Fruit fly (Drosophila melanogaster) whole organism, adult: ENCODE measurements around the gene CG32119.

ENCODE experiments used
- CG11617 ChIP-seq: fragments of 200-800 bp; sonication (Bioruptor generic); optimal IDR thresholded peaks from 2 replicates; lab custom pipeline; 2017; ENCODE audit warnings: mild to moderate bottlenecking, missing biosample characterization, missing genetic modification reagents, missing genetic modification characterization
- CG12768 ChIP-seq: fragments of 200-800 bp; sonication (Bioruptor generic); optimal IDR thresholded peaks from 2 replicates; lab custom pipeline; 2017; ENCODE audit warnings: missing biosample characterization, missing genetic modification characterization, mild to moderate bottlenecking, moderate library complexity, missing genetic modification reagents
- CG14711 ChIP-seq: fragments of 200-800 bp; sonication (Bioruptor generic); optimal IDR thresholded peaks from 2 replicates; lab custom pipeline; 2018; ENCODE audit warnings: missing biosample characterization, mild to moderate bottlenecking, missing genetic modification characterization, moderate library complexity
- CG1620 ChIP-seq: fragments of 200-800 bp; sonication (Bioruptor generic); optimal IDR thresholded peaks from 2 replicates; lab custom pipeline; 2016; ENCODE audit warnings: missing biosample characterization, missing genetic modification characterization
- CG33017 ChIP-seq: fragments of 200-800 bp; sonication (Bioruptor generic); optimal IDR thresholded peaks from 2 replicates; lab custom pipeline; 2018; ENCODE audit warnings: missing biosample characterization, mild to moderate bottlenecking, missing genetic modification characterization, moderate library complexity
- CG5204 ChIP-seq: fragments of 200-800 bp; sonication (Bioruptor generic); optimal IDR thresholded peaks from 2 replicates; lab custom pipeline; 2016; ENCODE audit warnings: missing biosample characterization, missing genetic modification characterization
- CG7045 ChIP-seq: fragments of 200-800 bp; sonication (Bioruptor generic); optimal IDR thresholded peaks from 2 replicates; lab custom pipeline; 2017; ENCODE audit warnings: missing biosample characterization, mild to moderate bottlenecking, missing genetic modification characterization
- CG7101 ChIP-seq: fragments of 200-800 bp; sonication (Bioruptor generic); optimal IDR thresholded peaks from 2 replicates; lab custom pipeline; 2018; ENCODE audit warnings: missing biosample characterization, mild to moderate bottlenecking, missing genetic modification characterization, moderate library complexity
- Clk ChIP-seq: fragments of 200-800 bp; sonication (Bioruptor generic); optimal IDR thresholded peaks from 2 replicates; lab custom pipeline; 2017; ENCODE audit warnings: missing biosample characterization, missing genetic modification characterization
- Crg-1 ChIP-seq: fragments of 200-800 bp; sonication (Bioruptor generic); optimal IDR thresholded peaks from 2 replicates; lab custom pipeline; 2016; ENCODE audit warnings: missing biosample characterization, missing genetic modification characterization
- Hr96 ChIP-seq: fragments of 200-800 bp; sonication (Bioruptor generic); optimal IDR thresholded peaks from 2 replicates; lab custom pipeline; 2016; ENCODE audit warnings: missing biosample characterization, missing genetic modification characterization
- Mnt ChIP-seq: fragments of 200-800 bp; sonication (Bioruptor generic); optimal IDR thresholded peaks from 2 replicates; lab custom pipeline; 2016; ENCODE audit warnings: missing biosample characterization, mild to moderate bottlenecking, missing genetic modification characterization
- bab1 ChIP-seq: fragments of 200-800 bp; sonication (Bioruptor generic); optimal IDR thresholded peaks from 3 replicates; lab custom pipeline; 2019; ENCODE audit warnings: missing biosample characterization, mild to moderate bottlenecking, missing genetic modification characterization, moderate library complexity
- cic ChIP-seq: fragments of 200-800 bp; sonication (Bioruptor generic); optimal IDR thresholded peaks from 2 replicates; lab custom pipeline; 2017; ENCODE audit warnings: missing biosample characterization, mild to moderate bottlenecking, missing genetic modification characterization, moderate library complexity
- cnc ChIP-seq, 2 experiments: fragments of >200 bp; optimal IDR thresholded peaks; 2 replicates each; lab custom pipeline; 2017
- kay ChIP-seq: fragments of 200-800 bp; sonication (Bioruptor generic); peaks from one replicate; lab custom pipeline; 2016; ENCODE audit warnings: missing biosample characterization, missing genetic modification characterization, borderline replicate concordance
- ovo ChIP-seq: fragments of 200-800 bp; sonication (Bioruptor generic); optimal IDR thresholded peaks from 2 replicates; lab custom pipeline; 2016; ENCODE audit warnings: missing biosample characterization, missing genetic modification characterization
- pad ChIP-seq: fragments of 200-800 bp; sonication (Bioruptor generic); optimal IDR thresholded peaks from 3 replicates; lab custom pipeline; 2017; ENCODE audit warnings: missing biosample characterization, missing genetic modification characterization, mild to moderate bottlenecking, moderate library complexity, missing genetic modification reagents
- tj ChIP-seq: fragments of 200-800 bp; sonication (Bioruptor generic); optimal IDR thresholded peaks from 3 replicates; lab custom pipeline; 2017; ENCODE audit warnings: missing biosample characterization, mild to moderate bottlenecking, missing genetic modification characterization, moderate library complexity
- toe ChIP-seq: fragments of 200-800 bp; sonication (Bioruptor generic); optimal IDR thresholded peaks from 2 replicates; lab custom pipeline; 2016; ENCODE audit warnings: missing biosample characterization, missing genetic modification characterization

The CG32119 gene

dm6 chr3L:13244181-13244580, 4.3 kb downstream of the CG32119 start:
- TF ChIP-seq pad (GFP tag; lab: Kevin White, UChicago) (no peak), kay (no peak), cnc (optimal IDR thresholded peaks at IDR 0.05; lab: Kevin White, UChicago) (no peak), CG7045 (GFP tag; lab: Kevin White, UChicago) (no peak), cic (GFP tag; lab: Kevin White, UChicago) (no peak), bab1 (GFP tag; lab: Kevin White, UChicago) (no peak), tj (GFP tag; lab: Kevin White, UChicago) (no peak), Mnt (GFP tag; lab: Kevin White, UChicago) (no peak), CG33017 (tag; lab: Kevin White, UChicago) (no peak), ovo (no peak)

dm6 chr3L:13237056-13237455, 11.4 kb downstream of the CG32119 start:
- no peak for TF ChIP-seq CG14711 (tag; lab: Kevin White, UChicago)
- peak; percentile 6 for TF ChIP-seq bab1 (GFP tag; lab: Kevin White, UChicago)

dm6 chr3L:13236646-13237045, 11.9 kb downstream of the CG32119 start:
- TF ChIP-seq bab1 (GFP tag; lab: Kevin White, UChicago) (no peak), CG14711 (tag; lab: Kevin White, UChicago) (peak; percentile 50), CG1620 (GFP tag; lab: Kevin White, UChicago) (peak; percentile 67), Mnt (GFP tag; lab: Kevin White, UChicago) (peak; percentile 50), CG7101 (peak; percentile 78), cic (GFP tag; lab: Kevin White, UChicago) (peak; percentile 52), CG5204 (GFP tag; lab: Kevin White, UChicago) (peak; percentile 62), CG11617 (GFP tag; lab: Kevin White, UChicago) (peak; percentile 75), Clk (GFP tag; lab: Kevin White, UChicago) (peak; percentile 60), cnc (optimal IDR thresholded peaks at IDR 0.05; lab: Kevin White, UChicago) (no peak), pad (GFP tag; lab: Kevin White, UChicago) (peak; percentile 54), CG12768 (GFP tag; lab: Kevin White, UChicago) (peak; percentile 79), Crg-1 (peak; percentile 85), kay (peak; percentile 92), toe (GFP tag; lab: Kevin White, UChicago) (peak; percentile 57), CG7045 (GFP tag; lab: Kevin White, UChicago) (peak; percentile 83), tj (GFP tag; lab: Kevin White, UChicago) (peak; percentile 94), Hr96 (peak; percentile 62), ovo (peak; percentile 89), CG33017 (tag; lab: Kevin White, UChicago) (peak; percentile 56)

- TF ChIP-seq kay: peak; percentile 16
- TF ChIP-seq CG7045 (GFP tag; lab: Kevin White, UChicago): no peak
- no peak for TF ChIP-seq Mnt (GFP tag; lab: Kevin White, UChicago)
Measured at dm6 chr3L:13235495-13236284, 12.8 kb downstream of the CG32119 start.

- TF ChIP-seq CG7101 (no peak), bab1 (GFP tag; lab: Kevin White, UChicago) (no peak), toe (GFP tag; lab: Kevin White, UChicago) (no peak), tj (GFP tag; lab: Kevin White, UChicago) (peak; percentile 23), Clk (GFP tag; lab: Kevin White, UChicago) (no peak), CG12768 (GFP tag; lab: Kevin White, UChicago) (no peak)
Measured at dm6 chr3L:13233646-13234262, 14.7 kb downstream of the CG32119 start.

dm6 chr3L:13232747-13233146, 15.8 kb downstream of the CG32119 start:
- TF ChIP-seq CG7045 (GFP tag; lab: Kevin White, UChicago) (no peak), CG1620 (GFP tag; lab: Kevin White, UChicago) (no peak), CG14711 (tag; lab: Kevin White, UChicago) (no peak), CG7101 (peak; percentile 5), tj (GFP tag; lab: Kevin White, UChicago) (no peak), CG11617 (GFP tag; lab: Kevin White, UChicago) (peak; percentile 2), CG33017 (tag; lab: Kevin White, UChicago) (peak; percentile 4), pad (GFP tag; lab: Kevin White, UChicago) (no peak)

- no peak for TF ChIP-seq CG7045 (GFP tag; lab: Kevin White, UChicago)
- peak; percentile 33 for TF ChIP-seq kay
- no peak for TF ChIP-seq cnc (optimal IDR thresholded peaks at IDR 0.05; lab: Kevin White, UChicago)
- no peak for TF ChIP-seq CG1620 (GFP tag; lab: Kevin White, UChicago)
- no peak for TF ChIP-seq Crg-1
- TF ChIP-seq ovo: no peak
- TF ChIP-seq pad (GFP tag; lab: Kevin White, UChicago): no peak
Measured at dm6 chr3L:13231189-13231588, 17.3 kb downstream of the CG32119 start.
